In genomic region chrX:11108148-11108844, dm6 we compare ENCODE assay signal across 1 fruit fly cellular context.
TF ChIP-seq lines count a peak whose summit lies in the region.

Gene Hsp60A (plus strand): TSS chrX:11108482.

TF ChIP-seq in whole organism, embryonic, 481 proteins besides CTCF, POLR2A, EP300 and RAD21 (continued from another document):
- TF ChIP-seq ab (GFP tag; optimal IDR thresholded peaks at IDR 0.05; lab: Kevin White, UChicago) (no peak), CG2875 (GFP tag; optimal IDR thresholded peaks at IDR 0.05; lab: Kevin White, UChicago) (no peak), yki (optimal IDR thresholded peaks at IDR 0.05; lab: Kevin White, UChicago) (no peak), CG32772 (GFP tag; IDR thresholded peaks at IDR 0.05; lab: Robert Waterston, UW) (peak; percentile 50), CG7271 (tag; optimal IDR thresholded peaks at IDR 0.05; lab: Kevin White, UChicago) (no peak), mirr (GFP tag; optimal IDR thresholded peaks at IDR 0.05; lab: Kevin White, UChicago) (no peak), CG3995 (GFP tag; optimal IDR thresholded peaks at IDR 0.05; lab: Kevin White, UChicago) (peak; percentile 19), CG30020 (tag; optimal IDR thresholded peaks at IDR 0.05; lab: Kevin White, UChicago) (peak; percentile 25), CG12299 (tag; optimal IDR thresholded peaks at IDR 0.05; lab: Kevin White, UChicago) (peak; percentile 46), pfk (GFP tag; optimal IDR thresholded peaks at IDR 0.05; lab: Kevin White, UChicago) (no peak), usp (GFP tag; optimal IDR thresholded peaks at IDR 0.05; lab: Kevin White, UChicago) (no peak), CG15269 (tag; optimal IDR thresholded peaks at IDR 0.05; lab: Kevin White, UChicago) (peak; percentile 59), CG17186 (GFP tag; optimal IDR thresholded peaks at IDR 0.05; lab: Kevin White, UChicago) (peak; percentile 12), BtbVII (GFP tag; optimal IDR thresholded peaks at IDR 0.05; lab: Kevin White, UChicago) (no peak), CG14667 (GFP tag; IDR thresholded peaks at IDR 0.05; lab: Robert Waterston, UW) (no peak), jing (GFP tag; optimal IDR thresholded peaks at IDR 0.05; lab: Kevin White, UChicago) (no peak), crol (GFP tag; IDR thresholded peaks at IDR 0.05; lab: Robert Waterston, UW) (no peak), NC2β (GFP tag; optimal IDR thresholded peaks at IDR 0.05; lab: Kevin White, UChicago) (no peak), esg (GFP tag; conservative IDR thresholded peaks at IDR 0.05; lab: Robert Waterston, UW) (peak; percentile 24; the same call in 1 of the 2 replicates), pnt (GFP tag; optimal IDR thresholded peaks at IDR 0.05; lab: Kevin White, UChicago) (no peak), CG10274 (GFP tag; optimal IDR thresholded peaks at IDR 0.05; lab: Kevin White, UChicago) (no peak), CG2678 (tag; optimal IDR thresholded peaks at IDR 0.05; lab: Kevin White, UChicago) (peak; percentile 67), gro (GFP tag; optimal IDR thresholded peaks at IDR 0.05; lab: Kevin White, UChicago) (no peak), run (tag; optimal IDR thresholded peaks at IDR 0.05; lab: Kevin White, UChicago) (no peak), BEAF-32 (GFP tag; optimal IDR thresholded peaks at IDR 0.05; lab: Kevin White, UChicago) (peak; percentile 86), CG8281 (tag; optimal IDR thresholded peaks at IDR 0.05; lab: Kevin White, UChicago) (no peak), CG17385 (GFP tag; optimal IDR thresholded peaks at IDR 0.05; lab: Kevin White, UChicago) (no peak), Sox102F (GFP tag; optimal IDR thresholded peaks at IDR 0.05; lab: Kevin White, UChicago) (peak; percentile 49), Ravus (GFP tag; IDR thresholded peaks at IDR 0.05; lab: Robert Waterston, UW) (no peak), CG31365 (tag; optimal IDR thresholded peaks at IDR 0.05; lab: Kevin White, UChicago) (no peak), CG8359 (GFP tag; optimal IDR thresholded peaks at IDR 0.05; lab: Kevin White, UChicago; ENCODE audit: borderline replicate concordance) (no peak), Fer3 (tag; optimal IDR thresholded peaks at IDR 0.05; lab: Kevin White, UChicago) (peak; percentile 54), peb (GFP tag; IDR thresholded peaks at IDR 0.05; lab: Robert Waterston, UW) (no peak), CG2199 (GFP tag; IDR thresholded peaks at IDR 0.05; lab: Robert Waterston, UW) (no peak), lola (GFP tag; optimal IDR thresholded peaks at IDR 0.05; lab: Kevin White, UChicago) (peak in 1 of 3 experiments; percentile 43), CG6175 (GFP tag; IDR thresholded peaks at IDR 0.05; lab: Robert Waterston, UW) (no peak), sima (GFP tag; optimal IDR thresholded peaks at IDR 0.05; lab: Kevin White, UChicago) (no peak), zen2 (GFP tag; IDR thresholded peaks at IDR 0.05; lab: Robert Waterston, UW; ENCODE audit: partially characterized antibody) (peak; percentile 36; the same call in 1 of the 3 replicates), ranshi (GFP tag; IDR thresholded peaks at IDR 0.05; lab: Robert Waterston, UW) (no peak; the same call in 1 of the 2 replicates), ATbp (GFP tag; optimal IDR thresholded peaks at IDR 0.05; lab: Kevin White, UChicago) (peak; percentile 9), nau (GFP tag; optimal IDR thresholded peaks at IDR 0.05; lab: Kevin White, UChicago) (no peak), CG12104 (GFP tag; optimal IDR thresholded peaks at IDR 0.05; lab: Kevin White, UChicago) (peak; percentile 26), CG30403 (GFP tag; optimal IDR thresholded peaks at IDR 0.05; lab: Kevin White, UChicago) (peak; percentile 60), CG11504 (tag; optimal IDR thresholded peaks at IDR 0.05; lab: Kevin White, UChicago) (peak; percentile 62), CG1792 (GFP tag; optimal IDR thresholded peaks at IDR 0.05; lab: Kevin White, UChicago) (no peak), CG11398 (GFP tag; optimal IDR thresholded peaks at IDR 0.05; lab: Kevin White, UChicago) (no peak), CG12769 (tag; optimal IDR thresholded peaks at IDR 0.05; lab: Kevin White, UChicago) (no peak), CG13894 (tag; optimal IDR thresholded peaks at IDR 0.05; lab: Kevin White, UChicago) (peak; percentile 56), cg (GFP tag; optimal IDR thresholded peaks at IDR 0.05; lab: Kevin White, UChicago) (peak; percentile 63), CG34224 (GFP tag; IDR thresholded peaks at IDR 0.05; lab: Robert Waterston, UW; ENCODE audit: partially characterized antibody) (peak; percentile 89), CG10366 (GFP tag; IDR thresholded peaks at IDR 0.05; lab: Robert Waterston, UW) (peak; percentile 47), grn (GFP tag; optimal IDR thresholded peaks at IDR 0.05; lab: Kevin White, UChicago) (no peak), az2 (GFP tag; optimal IDR thresholded peaks at IDR 0.05; lab: Kevin White, UChicago) (peak; percentile 54), CG1602 (GFP tag; optimal IDR thresholded peaks at IDR 0.05; lab: Kevin White, UChicago) (no peak), kni (GFP tag; optimal IDR thresholded peaks at IDR 0.05; lab: Kevin White, UChicago) (no peak), CG6272 (GFP tag; IDR thresholded peaks at IDR 0.05; lab: Robert Waterston, UW) (no peak), CG16863 (GFP tag; optimal IDR thresholded peaks at IDR 0.05; lab: Kevin White, UChicago) (no peak), CG3407 (GFP tag; optimal IDR thresholded peaks at IDR 0.05; lab: Kevin White, UChicago) (no peak), otp (GFP tag; IDR thresholded peaks at IDR 0.05; lab: Robert Waterston, UW) (0 out of 3 replicates have a peak, but pooled peaks have one; percentile 13), Lhr (GFP tag; optimal IDR thresholded peaks at IDR 0.05; lab: Kevin White, UChicago) (peak; percentile 34), Rx (GFP tag; IDR thresholded peaks at IDR 0.05; lab: Robert Waterston, UW) (no peak), Ptx1 (GFP tag; IDR thresholded peaks at IDR 0.05; lab: Robert Waterston, UW) (peak; percentile 58), CG18262 (tag; optimal IDR thresholded peaks at IDR 0.05; lab: Kevin White, UChicago) (peak; percentile 3), abd-A (tag; optimal IDR thresholded peaks at IDR 0.05; lab: Kevin White, UChicago) (no peak), z (GFP tag; IDR thresholded peaks at IDR 0.05; lab: Robert Waterston, UW) (no peak), CG3838 (GFP tag; optimal IDR thresholded peaks at IDR 0.05; lab: Kevin White, UChicago) (no peak), Nf-YB (GFP tag; optimal IDR thresholded peaks at IDR 0.05; lab: Kevin White, UChicago) (peak; percentile 6), pzg (GFP tag; optimal IDR thresholded peaks at IDR 0.05; lab: Kevin White, UChicago) (peak; percentile 73), B-H1 (GFP tag; IDR thresholded peaks at IDR 0.05; lab: Robert Waterston, UW) (peak; percentile 34; the same call in 1 of the 3 replicates), CG9215 (GFP tag; IDR thresholded peaks at IDR 0.05; lab: Robert Waterston, UW) (0 out of 2 replicates have a peak, but pooled peaks have one; percentile 25), sob (GFP tag; IDR thresholded peaks at IDR 0.05; lab: Robert Waterston, UW) (peak; percentile 52), al (GFP tag; IDR thresholded peaks at IDR 0.05; lab: Robert Waterston, UW) (peak; percentile 35; the same call in 1 of the 2 replicates), CG13296 (GFP tag; optimal IDR thresholded peaks at IDR 0.05; lab: Kevin White, UChicago) (peak; percentile 36), CG42726 (GFP tag; IDR thresholded peaks at IDR 0.05; lab: Robert Waterston, UW; ENCODE audit: partially characterized antibody) (no peak), CG11093 (GFP tag; IDR thresholded peaks at IDR 0.05; lab: Robert Waterston, UW) (no peak), CG12744 (GFP tag; optimal IDR thresholded peaks at IDR 0.05; lab: Kevin White, UChicago) (no peak), CG6683 (GFP tag; optimal IDR thresholded peaks at IDR 0.05; lab: Kevin White, UChicago) (no peak), chinmo (GFP tag; IDR thresholded peaks at IDR 0.05; lab: Robert Waterston, UW; ENCODE audit: partially characterized antibody) (peak; percentile 61; the same call in 1 of the 4 replicates), ken (GFP tag; IDR thresholded peaks at IDR 0.05; lab: Robert Waterston, UW) (0 out of 3 replicates have a peak, but pooled peaks have one; percentile 42), Ets97D (GFP tag; optimal IDR thresholded peaks at IDR 0.05; lab: Kevin White, UChicago) (peak; percentile 37), Lpt (GFP tag; optimal IDR thresholded peaks at IDR 0.05; lab: Kevin White, UChicago) (no peak), HmgD (GFP tag; optimal IDR thresholded peaks at IDR 0.05; lab: Kevin White, UChicago) (no peak), GATAe (GFP tag; conservative IDR thresholded peaks at IDR 0.05; lab: Robert Waterston, UW) (no peak), CG10462 (GFP tag; optimal IDR thresholded peaks at IDR 0.05; lab: Kevin White, UChicago) (no peak), tup (GFP tag; optimal IDR thresholded peaks at IDR 0.05; lab: Kevin White, UChicago) (peak; percentile 38), corto (GFP tag; optimal IDR thresholded peaks at IDR 0.05; lab: Kevin White, UChicago) (peak; percentile 36), CG15479 (GFP tag; optimal IDR thresholded peaks at IDR 0.05; lab: Kevin White, UChicago) (no peak), CG13624 (GFP tag; optimal IDR thresholded peaks at IDR 0.05; lab: Kevin White, UChicago) (no peak), caup (GFP tag; optimal IDR thresholded peaks at IDR 0.05; lab: Kevin White, UChicago; ENCODE audit: severe bottlenecking) (peak; percentile 10), CG30431 (GFP tag; optimal IDR thresholded peaks at IDR 0.05; lab: Kevin White, UChicago) (no peak), fu2 (GFP tag; optimal IDR thresholded peaks at IDR 0.05; lab: Kevin White, UChicago) (no peak), CG1233 (GFP tag; optimal IDR thresholded peaks at IDR 0.05; lab: Kevin White, UChicago) (no peak), Max (GFP tag; optimal IDR thresholded peaks at IDR 0.05; lab: Kevin White, UChicago) (peak; percentile 65), HmgZ (tag; optimal IDR thresholded peaks at IDR 0.05; lab: Kevin White, UChicago) (peak; percentile 10), D19B (GFP tag; optimal IDR thresholded peaks at IDR 0.05; lab: Kevin White, UChicago) (no peak), Blimp-1 (GFP tag; optimal IDR thresholded peaks at IDR 0.05; lab: Kevin White, UChicago) (peak; percentile 53), crp (GFP tag; optimal IDR thresholded peaks at IDR 0.05; lab: Kevin White, UChicago) (peak in 1 of 2 experiments; percentile 9), Ets65A (GFP tag; lab: Kevin White, UChicago) (no peak), CG7963 (GFP tag; IDR thresholded peaks at IDR 0.05; lab: Robert Waterston, UW; ENCODE audit: partially characterized antibody) (0 out of 3 replicates have a peak, but pooled peaks have one; percentile 54), CG32767 (GFP tag; IDR thresholded peaks at IDR 0.05; lab: Robert Waterston, UW) (no peak), CG6254 (GFP tag; optimal IDR thresholded peaks at IDR 0.05; lab: Kevin White, UChicago) (no peak), CG7987 (GFP tag; optimal IDR thresholded peaks at IDR 0.05; lab: Kevin White, UChicago) (no peak), Usf (GFP tag; optimal IDR thresholded peaks at IDR 0.05; lab: Kevin White, UChicago) (no peak), odd (GFP tag; optimal IDR thresholded peaks at IDR 0.05; lab: Kevin White, UChicago) (no peak), eve (GFP tag; optimal IDR thresholded peaks at IDR 0.05; lab: Kevin White, UChicago) (no peak), tll (GFP tag; optimal IDR thresholded peaks at IDR 0.05; lab: Kevin White, UChicago) (no peak), Taf1 (GFP tag; IDR thresholded peaks at IDR 0.05; lab: Robert Waterston, UW) (no peak), stwl (tag; optimal IDR thresholded peaks at IDR 0.05; lab: Kevin White, UChicago) (peak; percentile 50)
